Fruit fly (Drosophila melanogaster) whole organism, prepupa: Measurements from ENCODE around the gene Sfp33A2.

Source experiments
- Blimp-1 ChIP-seq: fragments of 200-800 bp; sonication (Bioruptor generic); optimal IDR thresholded peaks from 3 replicates; lab custom pipeline; 2017; ENCODE audit warnings: missing biosample characterization, missing genetic modification characterization, mild to moderate bottlenecking, moderate library complexity, missing genetic modification reagents
- CG10669 ChIP-seq: fragments of 200-800 bp; sonication (Bioruptor generic); optimal IDR thresholded peaks from 3 replicates; lab custom pipeline; 2018; ENCODE audit warnings: missing biosample characterization, mild to moderate bottlenecking, missing genetic modification characterization, moderate library complexity
- CG11762 ChIP-seq: fragments of 200-800 bp; sonication (Bioruptor generic); optimal IDR thresholded peaks from 3 replicates; lab custom pipeline; 2016; ENCODE audit warnings: missing biosample characterization, missing genetic modification characterization; ENCODE audit not compliant: insufficient read depth
- CG15336 ChIP-seq: fragments of 200-800 bp; sonication (Bioruptor generic); IDR thresholded peaks from 2 replicates; pipeline ENCODE4 v1.3.6; 2022; ENCODE audit warnings: missing biosample characterization, missing genetic modification characterization
- CG1621 ChIP-seq: fragments of 200-800 bp; sonication (Bioruptor generic); optimal IDR thresholded peaks from 3 replicates; lab custom pipeline; 2018; ENCODE audit warnings: missing biosample characterization, mild to moderate bottlenecking, missing genetic modification characterization
- CG16779 ChIP-seq: fragments of 200-800 bp; sonication (Bioruptor generic); optimal IDR thresholded peaks from 3 replicates; lab custom pipeline; 2017; ENCODE audit warnings: missing biosample characterization, mild to moderate bottlenecking, missing genetic modification characterization
- CG3032 ChIP-seq: fragments of 200-800 bp; optimal IDR thresholded peaks from 2 replicates; lab custom pipeline; 2019; ENCODE audit warnings: missing biosample characterization, mild to moderate bottlenecking, missing genetic modification characterization, moderate library complexity
- CG31627 ChIP-seq: fragments of 200-800 bp; sonication (Bioruptor generic); optimal IDR thresholded peaks from 3 replicates; lab custom pipeline; 2016; ENCODE audit warnings: missing biosample characterization, missing genetic modification characterization
- CG32006 ChIP-seq: fragments of 200-800 bp; sonication (Bioruptor generic); optimal IDR thresholded peaks from 3 replicates; lab custom pipeline; 2017; ENCODE audit warnings: missing biosample characterization, mild to moderate bottlenecking, missing genetic modification characterization
- CG3919 ChIP-seq: fragments of 200-800 bp; sonication (Bioruptor generic); optimal IDR thresholded peaks from 3 replicates; lab custom pipeline; 2016; ENCODE audit warnings: missing biosample characterization, missing genetic modification characterization
- CG6276 ChIP-seq: fragments of 200-800 bp; sonication (Bioruptor generic); optimal IDR thresholded peaks from 2 replicates; lab custom pipeline; 2017; ENCODE audit warnings: missing biosample characterization, mild to moderate bottlenecking, missing genetic modification characterization
- CG6792 ChIP-seq: fragments of 200-800 bp; sonication (Bioruptor generic); optimal IDR thresholded peaks from 3 replicates; lab custom pipeline; 2016; ENCODE audit warnings: missing biosample characterization, missing genetic modification characterization
- CG6808 ChIP-seq: fragments of 200-800 bp; sonication (Bioruptor generic); optimal IDR thresholded peaks from 3 replicates; lab custom pipeline; 2017; ENCODE audit warnings: missing biosample characterization, missing genetic modification characterization, mild to moderate bottlenecking, moderate library complexity, missing genetic modification reagents
- CG8119 ChIP-seq: fragments of 200-800 bp; sonication (Bioruptor generic); IDR thresholded peaks from 3 replicates; pipeline ENCODE4 v1.3.6; 2022; ENCODE audit warnings: missing biosample characterization, missing genetic modification characterization
- CG8319 ChIP-seq: fragments of 200-800 bp; sonication (Bioruptor generic); optimal IDR thresholded peaks from 3 replicates; lab custom pipeline; 2016; ENCODE audit warnings: missing biosample characterization, missing genetic modification characterization
- CG8632 ChIP-seq: fragments of 200-800 bp; sonication (Bioruptor generic); optimal IDR thresholded peaks from 3 replicates; lab custom pipeline; 2016; ENCODE audit warnings: missing biosample characterization, missing genetic modification characterization
- Eip75B ChIP-seq: fragments of 200-800 bp; sonication (Bioruptor generic); optimal IDR thresholded peaks from 3 replicates; lab custom pipeline; 2016; ENCODE audit warnings: missing biosample characterization, missing genetic modification characterization
- Ets96B ChIP-seq: fragments of 200-800 bp; optimal IDR thresholded peaks from 2 replicates; lab custom pipeline; 2019; ENCODE audit warnings: missing biosample characterization, mild to moderate bottlenecking, missing genetic modification characterization, moderate library complexity
- Met ChIP-seq: fragments of 200-800 bp; sonication (Bioruptor generic); optimal IDR thresholded peaks from 3 replicates; lab custom pipeline; 2016; ENCODE audit warnings: missing biosample characterization, missing genetic modification characterization
- OdsH ChIP-seq: fragments of 200-800 bp; sonication (Bioruptor generic); optimal IDR thresholded peaks from 3 replicates; lab custom pipeline; 2016; ENCODE audit warnings: missing biosample characterization, missing genetic modification characterization
- Sox102F ChIP-seq: fragments of 200-800 bp; sonication (Bioruptor generic); optimal IDR thresholded peaks from 2 replicates; lab custom pipeline; 2016; ENCODE audit warnings: missing biosample characterization, mild to moderate bottlenecking, missing genetic modification characterization
- Sox15 ChIP-seq: fragments of 200-800 bp; sonication (Bioruptor generic); optimal IDR thresholded peaks from 3 replicates; lab custom pipeline; 2016; ENCODE audit warnings: missing biosample characterization, missing genetic modification characterization
- achi ChIP-seq: fragments of 200-800 bp; sonication (Bioruptor generic); optimal IDR thresholded peaks from 3 replicates; lab custom pipeline; 2016; ENCODE audit warnings: missing biosample characterization, missing genetic modification characterization
- acj6 ChIP-seq: fragments of 200-800 bp; sonication (Bioruptor generic); optimal IDR thresholded peaks from 3 replicates; lab custom pipeline; 2016; ENCODE audit warnings: missing biosample characterization, missing genetic modification characterization
- cyc ChIP-seq: fragments of 200-800 bp; sonication (Bioruptor generic); optimal IDR thresholded peaks from 3 replicates; lab custom pipeline; 2016; ENCODE audit warnings: missing biosample characterization, missing genetic modification characterization
- esn ChIP-seq: fragments of 200-800 bp; sonication (Bioruptor generic); optimal IDR thresholded peaks from 2 replicates; lab custom pipeline; 2016; ENCODE audit warnings: missing biosample characterization, mild to moderate bottlenecking, missing genetic modification characterization, moderate library complexity
- fd85E ChIP-seq: fragments of 200-800 bp; sonication (Bioruptor generic); optimal IDR thresholded peaks from 3 replicates; lab custom pipeline; 2016; ENCODE audit warnings: missing biosample characterization, missing genetic modification characterization
- lz ChIP-seq: fragments of 200-800 bp; sonication (Bioruptor generic); optimal IDR thresholded peaks from 3 replicates; lab custom pipeline; 2016; ENCODE audit warnings: missing biosample characterization, missing genetic modification characterization
- net ChIP-seq: fragments of 200-800 bp; sonication (Bioruptor generic); optimal IDR thresholded peaks from 3 replicates; lab custom pipeline; 2016; ENCODE audit warnings: missing biosample characterization, missing genetic modification characterization
- pdm3 ChIP-seq: fragments of 200-800 bp; sonication (Bioruptor generic); optimal IDR thresholded peaks from 3 replicates; lab custom pipeline; 2016; ENCODE audit warnings: missing biosample characterization, missing genetic modification characterization
- ss ChIP-seq, 2 experiments: fragments of 200-800 bp; sonication (Bioruptor generic); optimal IDR thresholded peaks; 2 replicates in 1 of 2; 3 replicates in 1 of 2; lab custom pipeline; 2017 to 2018; ENCODE audit warnings: mild to moderate bottlenecking in 2 of 2, missing biosample characterization in 2 of 2, missing genetic modification characterization in 2 of 2, moderate library complexity in 1 of 2
- svp ChIP-seq: fragments of 200-800 bp; sonication (Bioruptor generic); peaks from one replicate; lab custom pipeline; 2016; ENCODE audit warnings: missing biosample characterization, missing genetic modification characterization
- topi ChIP-seq: fragments of 200-800 bp; sonication (Bioruptor generic); optimal IDR thresholded peaks from 3 replicates; lab custom pipeline; 2016; ENCODE audit warnings: missing biosample characterization, missing genetic modification characterization
- vri ChIP-seq: fragments of 200-800 bp; sonication (Bioruptor generic); optimal IDR thresholded peaks from 3 replicates; lab custom pipeline; 2016; ENCODE audit warnings: missing biosample characterization, mild to moderate bottlenecking, missing genetic modification characterization

Gene Sfp33A2

DNA sequence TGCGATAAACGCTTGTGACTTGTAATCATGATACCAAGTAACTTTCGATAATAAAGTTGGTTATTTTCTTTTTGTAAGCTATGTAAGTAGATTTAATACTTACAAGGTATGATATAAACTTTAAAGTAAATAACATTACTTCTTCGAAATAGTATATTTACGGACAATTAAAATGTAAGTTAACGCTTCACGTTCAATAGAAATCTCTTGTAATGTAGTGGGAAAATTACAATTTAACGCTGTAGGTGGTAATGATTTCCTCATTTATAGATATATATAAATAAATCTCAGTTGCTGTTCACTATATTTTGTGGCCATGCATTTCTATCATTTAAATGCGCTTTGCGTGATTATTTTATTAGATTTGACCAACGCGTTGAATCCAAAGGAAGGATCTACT lies at the start of gene Sfp33A2:
Sfp33A2 (plus strand) TSS at position 301 of the 400 bp plus-strand sequence.
- TF ChIP-seq ss (GFP tag; optimal IDR thresholded peaks at IDR 0.05; lab: Kevin White, UChicago) (no peak), lz (GFP tag; lab: Kevin White, UChicago) (no peak), CG16779 (tag; lab: Kevin White, UChicago) (no peak), CG3919 (GFP tag; lab: Kevin White, UChicago) (no peak), Met (GFP tag; lab: Kevin White, UChicago) (no peak), acj6 (no peak), Blimp-1 (GFP tag; lab: Kevin White, UChicago) (no peak), Sox102F (GFP tag; lab: Kevin White, UChicago) (no peak), Eip75B (GFP tag; lab: Kevin White, UChicago) (no peak)

DNA sequence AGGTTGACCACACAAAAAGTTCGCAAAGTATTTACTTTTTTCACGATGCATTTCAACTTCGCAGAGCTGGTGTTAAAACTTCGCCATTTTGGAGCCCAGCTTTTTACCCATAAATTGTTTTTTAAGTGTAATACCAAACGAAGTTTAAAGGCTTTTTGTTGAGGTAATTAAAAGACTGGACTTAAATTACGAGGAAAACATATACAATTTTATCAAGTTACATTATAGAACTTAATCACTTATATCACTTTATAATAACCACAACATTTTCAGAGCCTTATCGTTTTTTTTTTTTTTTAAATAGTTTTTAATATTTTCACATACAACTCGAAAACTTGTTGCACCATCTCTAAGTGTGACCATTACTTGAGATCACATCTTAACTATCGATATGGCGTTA lies 49.5 kb upstream of the Sfp33A2 start, which contains the start of gene CG14931:
CG14931 (plus strand) TSS at position 301 of the 400 bp plus-strand sequence.
- no peak for TF ChIP-seq CG15336 (GFP tag; lab: Robert Waterston, UW)
- no peak for TF ChIP-seq esn (GFP tag; lab: Kevin White, UChicago)
- TF ChIP-seq CG6808 (GFP tag; lab: Kevin White, UChicago), result no peak
- TF ChIP-seq topi, result no peak
- TF ChIP-seq Sox15 (GFP tag; lab: Kevin White, UChicago), result no peak
- no peak for TF ChIP-seq vri (GFP tag; lab: Kevin White, UChicago)
- TF ChIP-seq CG6792 (GFP tag; lab: Kevin White, UChicago), result no peak
- TF ChIP-seq ss (GFP tag; optimal IDR thresholded peaks at IDR 0.05; lab: Kevin White, UChicago), result no peak

DNA sequence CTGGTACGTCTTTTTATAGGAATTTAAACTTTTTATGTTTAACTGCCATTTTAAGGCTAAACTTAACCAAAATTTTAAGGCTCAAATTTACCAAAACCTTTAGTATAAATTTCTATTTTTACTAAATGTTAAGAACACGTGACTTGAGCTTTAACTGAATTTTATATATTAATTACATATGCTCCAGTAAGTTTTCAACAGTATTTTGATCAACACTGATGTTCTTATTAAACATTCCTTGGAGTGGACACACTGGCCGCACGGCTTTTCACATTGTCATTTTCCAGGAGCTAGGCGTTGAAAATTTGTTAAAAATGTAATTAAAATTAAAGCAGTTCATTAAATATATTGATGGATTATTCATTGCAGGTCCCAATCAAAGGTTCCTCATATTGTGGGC lies 47.8 kb upstream of the Sfp33A2 start, which contains the start of gene CG14932:
CG14932 (plus strand) TSS at position 230 of the 400 bp plus-strand sequence.
- TF ChIP-seq Ets96B (tag; lab: Kevin White, UChicago), result no peak
- TF ChIP-seq CG8119 (GFP tag; lab: Robert Waterston, UW), result no peak
- TF ChIP-seq CG15336 (GFP tag; lab: Robert Waterston, UW), result no peak
- no peak for TF ChIP-seq net
- no peak for TF ChIP-seq OdsH (GFP tag; lab: Kevin White, UChicago)
- no peak for TF ChIP-seq achi (GFP tag; lab: Kevin White, UChicago)
- no peak for TF ChIP-seq topi
- no peak for TF ChIP-seq Eip75B (GFP tag; lab: Kevin White, UChicago)
- no peak for TF ChIP-seq pdm3 (GFP tag; lab: Kevin White, UChicago)

DNA sequence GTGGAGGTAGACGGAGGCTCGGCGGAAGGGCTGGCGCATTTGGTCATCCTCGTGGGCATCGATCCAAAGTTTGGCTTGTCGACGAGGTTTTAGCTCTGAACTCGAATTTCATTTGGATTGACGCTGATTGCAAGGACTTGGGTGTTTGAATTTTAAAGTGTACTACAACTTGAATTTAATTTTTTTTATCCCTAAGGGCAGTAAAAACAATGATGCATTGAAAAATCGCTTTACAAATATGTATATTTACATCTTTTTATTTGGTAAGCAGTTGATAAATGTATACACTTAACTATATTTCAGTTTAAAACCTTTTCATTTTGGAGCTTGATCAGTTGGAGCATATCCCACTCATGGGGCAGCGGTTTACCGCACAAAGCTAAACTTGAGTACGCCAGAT lies 45.2 kb upstream of the Sfp33A2 start, which contains the start of gene Tsp33B:
Tsp33B (minus strand) TSS at position 101 of the 400 bp plus-strand sequence.
- no peak for TF ChIP-seq CG3032 (tag; lab: Kevin White, UChicago)
- no peak for TF ChIP-seq CG8632 (GFP tag; lab: Kevin White, UChicago)
- no peak for TF ChIP-seq net
- TF ChIP-seq CG15336 (GFP tag; lab: Robert Waterston, UW), result no peak
- no peak for TF ChIP-seq lz (GFP tag; lab: Kevin White, UChicago)
- TF ChIP-seq CG16779 (tag; lab: Kevin White, UChicago), result no peak
- TF ChIP-seq acj6, result no peak
- no peak for TF ChIP-seq CG10669 (GFP tag; lab: Kevin White, UChicago)
- TF ChIP-seq fd85E (GFP tag; lab: Kevin White, UChicago), result no peak
- TF ChIP-seq CG31627, result no peak
- TF ChIP-seq CG6276 (GFP tag; lab: Kevin White, UChicago), result no peak
- TF ChIP-seq Met (GFP tag; lab: Kevin White, UChicago), result no peak
- no peak for TF ChIP-seq OdsH (GFP tag; lab: Kevin White, UChicago)
- no peak for TF ChIP-seq svp

DNA sequence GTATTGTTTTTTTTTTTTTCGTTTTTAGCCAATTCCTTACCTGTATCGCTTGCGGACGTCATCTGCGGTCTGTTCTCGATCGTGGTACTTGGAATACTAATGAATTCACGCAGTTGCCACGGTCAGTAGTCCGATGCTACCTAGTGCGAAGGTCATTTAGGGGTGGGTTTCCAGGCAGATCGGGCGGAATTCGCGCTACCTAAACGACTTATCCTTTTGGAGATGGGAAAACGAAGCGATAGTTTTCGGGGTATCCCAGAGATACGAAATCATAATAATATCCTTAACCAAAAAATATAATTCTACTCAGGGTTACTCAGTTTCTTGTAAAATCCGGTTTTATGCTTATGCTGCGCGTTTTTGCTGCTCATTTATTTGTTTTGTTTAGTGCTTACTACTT lies 43.5 kb upstream of the Sfp33A2 start, which contains the start of gene CG14937:
CG14937 (minus strand) TSS at position 101 of the 400 bp plus-strand sequence.
- TF ChIP-seq CG8319 (GFP tag; lab: Kevin White, UChicago) (no peak), CG1621 (no peak), CG32006 (GFP tag; lab: Kevin White, UChicago) (no peak), Blimp-1 (GFP tag; lab: Kevin White, UChicago) (no peak), CG31627 (no peak), CG6808 (GFP tag; lab: Kevin White, UChicago) (no peak), fd85E (GFP tag; lab: Kevin White, UChicago) (no peak), CG11762 (GFP tag; lab: Kevin White, UChicago) (no peak), cyc (no peak)
